Worm (Caenorhabditis elegans) whole organism, L1 larva: ENCODE measurements around the gene tcer-1.
A peak's percentile ranks its signal among the peaks of the same experiment; 100 is the strongest.
"Not testable (repeated sequence)": the region's sequence is repeated elsewhere in the genome, so short reads cannot be mapped to it uniquely, and the experiment has no call there.

Source experiments
- C16A3.4 ChIP-seq: fragments of 150-350 bp; optimal IDR thresholded peaks from 2 replicates; lab custom pipeline; 2014; ENCODE audit warnings: missing biosample characterization, missing genetic modification characterization
- C34B4.2 ChIP-seq: sonication (generic microtip); optimal IDR thresholded peaks from 2 replicates; lab custom pipeline; 2017; ENCODE audit warnings: mild to moderate bottlenecking, missing genetic modification characterization, missing compliant biosample characterization
- Y116A8C.19 ChIP-seq: sonication (generic microtip); optimal IDR thresholded peaks from 2 replicates; lab custom pipeline; 2016; ENCODE audit warnings: missing compliant biosample characterization, missing genetic modification characterization, borderline replicate concordance
- aly-2 ChIP-seq: fragments of 150-350 bp; optimal IDR thresholded peaks from 2 replicates; lab custom pipeline; 2014; ENCODE audit warnings: missing biosample characterization, missing genetic modification characterization
- ceh-82 ChIP-seq, 3 experiments: fragments of 150-350 bp in 1 of 3; sonication (generic microtip) in 2 of 3; optimal IDR thresholded peaks; 2 replicates each; lab custom pipeline; 2014 to 2017; ENCODE audit warnings: missing biosample characterization in 3 of 3, missing genetic modification characterization in 3 of 3
- ceh-90 ChIP-seq: sonication (generic microtip); optimal IDR thresholded peaks from 2 replicates; lab custom pipeline; 2016; ENCODE audit warnings: missing genetic modification characterization, missing compliant biosample characterization
- ces-1 ChIP-seq: fragments of 150-350 bp; optimal IDR thresholded peaks from 2 replicates; lab custom pipeline; 2014; ENCODE audit warnings: missing biosample characterization, missing genetic modification reagents, missing genetic modification characterization
- dsc-1 ChIP-seq: sonication (generic microtip); optimal IDR thresholded peaks from 2 replicates; lab custom pipeline; 2016; ENCODE audit warnings: mild to moderate bottlenecking, missing genetic modification characterization, missing compliant biosample characterization
- efl-1 ChIP-seq, 4 experiments: fragments of 150-350 bp; optimal IDR thresholded peaks in 3 of 4; peaks in 1 of 4; 1 replicate in 1 of 4; 2 replicates in 3 of 4; lab custom pipeline; 2014; ENCODE audit warnings: missing biosample characterization in 2 of 4, missing genetic modification characterization in 2 of 4, missing genetic modification reagents in 2 of 4
- elt-3 ChIP-seq, 6 experiments: fragments of 150-350 bp in 1 of 6; sonication (generic microtip); optimal IDR thresholded peaks; 2 replicates each; lab custom pipeline; 2017 to 2018; ENCODE audit warnings: missing biosample characterization in 6 of 6, missing genetic modification characterization in 6 of 6, inconsistent platforms in 1 of 6
- ets-5 ChIP-seq: fragments of 200-800 bp; sonication (Bioruptor generic); IDR thresholded peaks from 2 replicates; pipeline ENCODE4 v1.3.6; 2022; ENCODE audit warnings: missing genetic modification characterization, missing compliant biosample characterization
- fkh-10 ChIP-seq: sonication (generic microtip); optimal IDR thresholded peaks from 2 replicates; lab custom pipeline; 2017; ENCODE audit warnings: missing biosample characterization, missing genetic modification reagents, missing genetic modification characterization
- fos-1 ChIP-seq: fragments of 150-350 bp; optimal IDR thresholded peaks from 2 replicates; lab custom pipeline; 2014; ENCODE audit warnings: missing biosample characterization, missing genetic modification characterization
- hpl-2 ChIP-seq: fragments of 150-350 bp; optimal IDR thresholded peaks from 2 replicates; lab custom pipeline; 2014; ENCODE audit warnings: missing biosample characterization, missing genetic modification reagents, missing genetic modification characterization
- jun-1 ChIP-seq: fragments of 150-350 bp; optimal IDR thresholded peaks from 2 replicates; lab custom pipeline; 2014; ENCODE audit warnings: missing biosample characterization, missing genetic modification reagents, missing genetic modification characterization
- lin-15B ChIP-seq: fragments of 150-350 bp; sonication (generic microtip); optimal IDR thresholded peaks from 3 replicates; lab custom pipeline; 2014; ENCODE audit warnings: missing biosample characterization, missing genetic modification characterization
- lin-35 ChIP-seq, 2 experiments: fragments of 150-350 bp; optimal IDR thresholded peaks; 2 replicates each; lab custom pipeline; 2014; ENCODE audit warnings: missing biosample characterization in 2 of 2, missing genetic modification characterization in 2 of 2, missing genetic modification reagents in 2 of 2
- lin-39 ChIP-seq: fragments of 150-350 bp; optimal IDR thresholded peaks from 2 replicates; lab custom pipeline; 2014; ENCODE audit warnings: missing biosample characterization, missing genetic modification reagents, missing genetic modification characterization
- lsy-2 ChIP-seq, 2 experiments: fragments of 150-350 bp; optimal IDR thresholded peaks; 2 replicates each; lab custom pipeline; 2014; ENCODE audit warnings: missing biosample characterization in 2 of 2, missing genetic modification characterization in 2 of 2
- nhr-11 ChIP-seq: fragments of 150-350 bp; optimal IDR thresholded peaks from 2 replicates; lab custom pipeline; 2014; ENCODE audit warnings: missing biosample characterization, missing genetic modification characterization
- nhr-12 ChIP-seq: sonication (generic microtip); optimal IDR thresholded peaks from 2 replicates; lab custom pipeline; 2017; ENCODE audit warnings: missing biosample characterization, missing genetic modification characterization
- nhr-19 ChIP-seq: fragments of 200-800 bp; sonication (Bioruptor generic); conservative IDR thresholded peaks from 2 replicates; pipeline ENCODE4 v1.3.6; 2022; ENCODE audit warnings: missing genetic modification characterization, missing compliant biosample characterization
- nhr-237 ChIP-seq: fragments of 150-350 bp; optimal IDR thresholded peaks from 2 replicates; lab custom pipeline; 2014; ENCODE audit warnings: missing biosample characterization, missing genetic modification characterization
- nhr-71 ChIP-seq: sonication (generic microtip); optimal IDR thresholded peaks from 2 replicates; lab custom pipeline; 2016; ENCODE audit warnings: mild to moderate bottlenecking, missing genetic modification characterization, moderate library complexity, missing compliant biosample characterization
- nhr-77 ChIP-seq: fragments of 150-350 bp; optimal IDR thresholded peaks from 2 replicates; lab custom pipeline; 2014; ENCODE audit warnings: missing biosample characterization, missing genetic modification characterization
- nhr-84 ChIP-seq: sonication (generic microtip); optimal IDR thresholded peaks from 2 replicates; lab custom pipeline; 2017; ENCODE audit warnings: missing biosample characterization, missing genetic modification characterization
- nhr-90 ChIP-seq: sonication (generic microtip); optimal IDR thresholded peaks from 2 replicates; lab custom pipeline; 2016; ENCODE audit warnings: mild to moderate bottlenecking, missing genetic modification characterization, missing compliant biosample characterization; ENCODE audit not compliant: poor library complexity
- pax-3 ChIP-seq: fragments of 200-800 bp; sonication (Bioruptor generic); optimal IDR thresholded peaks from 2 replicates; lab custom pipeline; 2018; ENCODE audit warnings: mild to moderate bottlenecking, missing genetic modification characterization, moderate library complexity, missing compliant biosample characterization
- pqm-1 ChIP-seq: sonication (generic microtip); optimal IDR thresholded peaks from 3 replicates; lab custom pipeline; 2017; ENCODE audit warnings: missing biosample characterization, missing genetic modification characterization
- rnt-1 ChIP-seq: sonication (generic microtip); optimal IDR thresholded peaks from 2 replicates; lab custom pipeline; 2016; ENCODE audit warnings: mild to moderate bottlenecking, missing genetic modification characterization, moderate library complexity, missing compliant biosample characterization
- skn-1 ChIP-seq: fragments of 150-350 bp; optimal IDR thresholded peaks from 2 replicates; lab custom pipeline; 2014; ENCODE audit warnings: missing biosample characterization, missing genetic modification characterization
- snpc-4 ChIP-seq: fragments of 150-350 bp; optimal IDR thresholded peaks from 2 replicates; lab custom pipeline; 2014; ENCODE audit warnings: missing biosample characterization, missing genetic modification characterization
- snu-23 ChIP-seq: sonication (generic microtip); optimal IDR thresholded peaks from 2 replicates; lab custom pipeline; 2016; ENCODE audit warnings: missing genetic modification characterization, missing compliant biosample characterization
- unc-98 ChIP-seq: fragments of 200-800 bp; sonication (Bioruptor generic); IDR thresholded peaks from 2 replicates; pipeline ENCODE4 v1.3.6; 2022; ENCODE audit warnings: missing genetic modification characterization, missing compliant biosample characterization
- xbp-1 ChIP-seq: sonication (generic microtip); optimal IDR thresholded peaks from 2 replicates; lab custom pipeline; 2016; ENCODE audit warnings: missing genetic modification characterization, missing compliant biosample characterization

The tcer-1 gene

ce11 chrII:7022370-7023001 lies 27.4 kb downstream of the tcer-1 start, which contains the start of the genes lst-6 and lst-5 (continued):
- TF ChIP-seq skn-1 (tag; lab: Kevin White, UChicago) (peak; percentile 50), fos-1 (tag; lab: Kevin White, UChicago) (no peak), jun-1 (tag; lab: Kevin White, UChicago) (peak; percentile 40), elt-3 (tag; optimal IDR thresholded peaks at IDR 0.05; lab: Kevin White, UChicago) (no peak), aly-2 (tag; lab: Kevin White, UChicago) (no peak), ceh-82 (tag; optimal IDR thresholded peaks at IDR 0.05; lab: Kevin White, UChicago) (peak; percentile 54 to 58 (median 56)), nhr-11 (tag; lab: Kevin White, UChicago) (no peak), rnt-1 (tag; lab: Kevin White, UChicago) (peak; percentile 60), nhr-12 (no peak), pqm-1 (tag; lab: Kevin White, UChicago) (no peak), Y116A8C.19 (tag; lab: Kevin White, UChicago) (no peak), nhr-90 (tag; lab: Kevin White, UChicago) (peak; percentile 10), lin-15B (peak; percentile 50), xbp-1 (tag; lab: Kevin White, UChicago) (peak; percentile 76), ces-1 (GFP tag; lab: Kevin White, UChicago) (no peak), hpl-2 (GFP tag; lab: Kevin White, UChicago) (no peak), fkh-10 (GFP tag; lab: Kevin White, UChicago) (peak; percentile 47), pax-3 (tag; lab: Kevin White, UChicago) (no peak), ceh-90 (tag; lab: Kevin White, UChicago) (no peak), nhr-237 (tag; lab: Kevin White, UChicago) (no peak), unc-98 (GFP tag; lab: Robert Waterston, UW) (no peak), nhr-77 (tag; lab: Kevin White, UChicago) (peak; percentile 39), C16A3.4 (peak; percentile 69)

ce11 chrII:7012592-7012991 lies 37.3 kb downstream of the tcer-1 start, which contains the start of gene sqv-7:
Gene sqv-7 (minus strand): TSS chrII:7012692.
- TF ChIP-seq lin-35 (GFP tag; optimal IDR thresholded peaks at IDR 0.05; lab: Kevin White, UChicago) (no peak), lin-39 (tag; lab: Kevin White, UChicago) (no peak), elt-3 (tag; optimal IDR thresholded peaks at IDR 0.05; lab: Kevin White, UChicago) (no peak), snpc-4 (tag; lab: Kevin White, UChicago) (no peak), ets-5 (GFP tag; lab: Robert Waterston, UW) (no peak), snu-23 (GFP tag; lab: Kevin White, UChicago) (no peak), C34B4.2 (no peak), nhr-84 (no peak)
- TF ChIP-seq, all 84 proteins: peak for 0

ce11 chrII:7002956-7003357 lies 46.9 kb downstream of the tcer-1 start:
- peak; percentile 0 for TF ChIP-seq dsc-1 (tag; lab: Kevin White, UChicago)
- TF ChIP-seq lsy-2 (tag; optimal IDR thresholded peaks at IDR 0.05; lab: Kevin White, UChicago): no peak

- peak; percentile 13 for TF ChIP-seq nhr-71 (tag; lab: Kevin White, UChicago)
- peak in 1 of 2 experiments; percentile 23 for TF ChIP-seq lin-35 (GFP tag; optimal IDR thresholded peaks at IDR 0.05; lab: Kevin White, UChicago)
- TF ChIP-seq efl-1 (optimal IDR thresholded peaks at IDR 0.05; lab: Kevin White, UChicago): not testable (repeated sequence)
- TF ChIP-seq efl-1 (GFP tag; optimal IDR thresholded peaks at IDR 0.05 in 1 of 2; lab: Kevin White, UChicago): peak in 1 of 2 experiments; percentile 64
- peak; percentile 31; the same call in 1 of the 2 replicates for TF ChIP-seq nhr-19 (GFP tag; lab: Robert Waterston, UW)
- TF ChIP-seq, all 84 proteins: peak for 4; not testable (repeated sequence) for 80
Observed at ce11 chrII:7001405-7001804, 48.5 kb downstream of the tcer-1 start.
